Worm (Caenorhabditis elegans) whole organism, L3 larva: ENCODE measurements around the gene clec-52.

Experiments used
- R02D3.7 ChIP-seq: fragments of 150-350 bp; optimal IDR thresholded peaks from 2 replicates; lab custom pipeline; 2014; ENCODE audit warnings: missing biosample characterization, missing genetic modification characterization
- egl-27 ChIP-seq: sonication (generic microtip); optimal IDR thresholded peaks from 4 replicates; lab custom pipeline; 2017; ENCODE audit warnings: missing biosample characterization, missing genetic modification reagents, missing genetic modification characterization
- mdl-1 ChIP-seq: fragments of 150-350 bp; optimal IDR thresholded peaks from 2 replicates; lab custom pipeline; 2014; ENCODE audit warnings: missing biosample characterization, missing genetic modification characterization
- nfya-1 ChIP-seq: sonication (generic microtip); optimal IDR thresholded peaks from 2 replicates; lab custom pipeline; 2017; ENCODE audit warnings: missing genetic modification characterization, mild to moderate bottlenecking, missing compliant biosample characterization, antibody characterized with exemption, moderate library complexity; ENCODE audit not compliant: insufficient read depth
- nhr-11 ChIP-seq: fragments of 150-350 bp; optimal IDR thresholded peaks from 2 replicates; lab custom pipeline; 2014; ENCODE audit warnings: missing biosample characterization, missing genetic modification characterization
- nhr-12 ChIP-seq: fragments of 150-350 bp; optimal IDR thresholded peaks from 2 replicates; lab custom pipeline; 2014; ENCODE audit warnings: missing biosample characterization, missing genetic modification characterization
- nhr-28 ChIP-seq: fragments of 150-350 bp; optimal IDR thresholded peaks from 2 replicates; lab custom pipeline; 2014; ENCODE audit warnings: missing biosample characterization, missing genetic modification characterization
- nhr-43 ChIP-seq: sonication (generic microtip); optimal IDR thresholded peaks from 2 replicates; lab custom pipeline; 2016; ENCODE audit warnings: mild to moderate bottlenecking, missing genetic modification characterization, missing compliant biosample characterization; ENCODE audit not compliant: poor library complexity, severe bottlenecking
- nhr-77 ChIP-seq: fragments of 150-350 bp; optimal IDR thresholded peaks from 2 replicates; lab custom pipeline; 2014; ENCODE audit warnings: missing biosample characterization, missing genetic modification characterization
- pha-4 ChIP-seq: fragments of 150-350 bp; optimal IDR thresholded peaks from 2 replicates; lab custom pipeline; 2014; ENCODE audit warnings: missing biosample characterization, missing genetic modification reagents, missing genetic modification characterization
- unc-62 ChIP-seq: fragments of 150-350 bp; sonication (generic microtip); optimal IDR thresholded peaks from 4 replicates; lab custom pipeline; 2014; ENCODE audit warnings: missing biosample characterization, missing genetic modification reagents, missing genetic modification characterization
- ztf-11 ChIP-seq: fragments of 150-350 bp; optimal IDR thresholded peaks from 2 replicates; lab custom pipeline; 2014; ENCODE audit warnings: missing biosample characterization, missing genetic modification characterization

DNA sequence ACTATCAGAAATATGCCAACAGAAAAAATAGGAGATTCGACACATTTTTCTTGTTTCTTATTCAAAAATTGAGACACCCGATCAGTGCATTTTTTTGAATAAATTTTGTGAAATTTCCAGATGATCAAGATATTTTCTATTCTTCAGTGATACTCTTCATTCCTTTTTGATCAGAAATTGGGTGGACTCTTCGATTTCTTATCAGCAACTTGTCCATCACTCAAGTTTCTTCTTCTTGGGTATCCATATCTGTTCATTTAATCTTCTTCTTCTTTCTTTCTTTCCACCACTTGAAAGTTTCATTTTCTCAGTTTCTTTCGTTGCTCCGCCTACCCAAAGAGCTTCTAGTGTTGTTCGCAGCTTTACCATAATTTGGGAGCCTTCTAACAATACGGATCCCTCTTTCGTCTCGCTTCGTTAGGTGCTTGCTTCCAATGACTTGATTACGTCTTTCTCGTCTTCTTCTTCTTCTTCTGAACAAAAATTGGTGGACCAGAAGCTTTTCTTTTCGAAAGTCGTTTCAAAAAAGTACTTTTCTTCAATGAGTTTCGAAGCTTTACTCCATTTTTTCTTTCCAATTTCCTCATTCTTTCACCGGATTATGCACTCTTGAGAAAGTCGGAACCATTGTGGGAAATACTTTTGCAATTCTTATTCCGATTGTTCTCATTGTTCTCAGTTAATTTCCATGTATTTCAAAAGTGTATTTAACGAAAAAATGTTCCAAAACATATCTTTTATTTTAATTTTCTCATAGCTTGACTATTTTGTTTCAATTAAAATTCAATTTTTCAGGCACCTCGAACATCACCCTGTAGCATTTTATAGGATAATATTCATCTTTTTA is 7.3 kb upstream of the clec-52 start, which contains the start of gene pct-1:
- TF ChIP-seq nhr-11 (tag; lab: Kevin White, UChicago), result no peak
- no peak for TF ChIP-seq nhr-12 (tag; lab: Kevin White, UChicago)
- no peak for TF ChIP-seq nhr-77 (tag; lab: Kevin White, UChicago)
- TF ChIP-seq egl-27 (tag; lab: Kevin White, UChicago), result no peak
- TF ChIP-seq ztf-11 (tag; lab: Kevin White, UChicago), result no peak
- no peak for TF ChIP-seq pha-4 (tag; lab: Kevin White, UChicago)
- TF ChIP-seq R02D3.7 (tag; lab: Kevin White, UChicago), result no peak
- no peak for TF ChIP-seq nhr-28 (tag; lab: Kevin White, UChicago)
- no peak for TF ChIP-seq nfya-1 (tag; lab: Kevin White, UChicago)
- no peak for TF ChIP-seq unc-62
- TF ChIP-seq mdl-1 (tag; lab: Kevin White, UChicago), result no peak
- no peak for TF ChIP-seq nhr-43 (tag; lab: Kevin White, UChicago)
